Worm (Caenorhabditis elegans): ENCODE data around the gene K10D6.4.

- TF ChIP-seq K02D7.2 (tag; optimal IDR thresholded peaks at IDR 0.05) (no peak), elt-2 (tag; optimal IDR thresholded peaks at IDR 0.05) (no peak), elt-4 (tag; optimal IDR thresholded peaks at IDR 0.05) (no peak), ceh-48 (tag; optimal IDR thresholded peaks at IDR 0.05) (no peak), npax-4 (tag; optimal IDR thresholded peaks at IDR 0.05) (no peak), unc-42 (tag; optimal IDR thresholded peaks at IDR 0.05) (no peak), odd-2 (tag; optimal IDR thresholded peaks at IDR 0.05) (no peak), sox-4 (tag; optimal IDR thresholded peaks at IDR 0.05) (no peak), lin-11 (tag; optimal IDR thresholded peaks at IDR 0.05) (no peak)
Observed at ce11 chrV:11263025-11263424, 61.3 kb downstream of the K10D6.4 start, which contains the start of gene F07B10.4.

Data from whole organism, late embryonic.